Worm (Caenorhabditis elegans): ENCODE measurements around the gene ulp-4.

The ulp-4 gene

ce11 chrII:8102041-8102440 is 27.7 kb upstream of the ulp-4 start, which contains the start of gene sre-2:
sre-2 (minus strand) TSS chrII:8102141.
- TF ChIP-seq irx-1 (tag; optimal IDR thresholded peaks at IDR 0.05) (no peak), lir-3 (tag; optimal IDR thresholded peaks at IDR 0.05; ENCODE audit: poor library complexity) (no peak), mdl-1 (tag; optimal IDR thresholded peaks at IDR 0.05) (no peak), F16B12.6 (tag; optimal IDR thresholded peaks at IDR 0.05) (no peak)

DNA sequence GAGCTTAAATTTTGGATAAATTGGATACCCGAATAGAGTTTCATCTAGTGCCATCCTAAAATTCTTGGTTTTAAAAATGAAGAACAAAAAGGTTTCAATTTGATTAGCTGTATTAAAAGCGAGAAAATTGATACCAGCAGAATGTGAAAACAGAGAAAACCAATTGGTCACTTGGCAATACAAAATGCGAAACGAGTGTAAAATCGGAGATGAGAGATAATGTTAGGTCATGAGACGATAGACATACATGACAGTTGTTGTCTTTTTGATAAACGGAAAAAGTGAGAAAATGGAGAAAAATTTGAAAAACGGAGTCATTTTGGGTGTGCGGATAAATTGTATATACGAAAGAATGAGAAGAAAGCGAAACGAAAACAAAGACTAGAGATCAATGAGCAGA is 24.8 kb upstream of the ulp-4 start, which contains the start of gene sfxn-5:
Gene sfxn-5, minus strand, starts transcription at position 55 of the 400 bp plus-strand sequence.
- TF ChIP-seq snu-23 (GFP tag; optimal IDR thresholded peaks at IDR 0.05): peak; percentile 59
- TF ChIP-seq ceh-82 (tag; optimal IDR thresholded peaks at IDR 0.05): no peak
- TF ChIP-seq ceh-88 (GFP tag; IDR thresholded peaks at IDR 0.05): no peak
- TF ChIP-seq egl-27 (tag; optimal IDR thresholded peaks at IDR 0.05): no peak
- no peak for TF ChIP-seq ztf-11 (tag; optimal IDR thresholded peaks at IDR 0.05)
- no peak for TF ChIP-seq aha-1 (tag; optimal IDR thresholded peaks at IDR 0.05)
- TF ChIP-seq nhr-84 (tag; optimal IDR thresholded peaks at IDR 0.05): no peak
- TF ChIP-seq unc-130 (tag; optimal IDR thresholded peaks at IDR 0.05): peak; percentile 23
- peak; percentile 68 for TF ChIP-seq nhr-71 (tag; optimal IDR thresholded peaks at IDR 0.05)
- TF ChIP-seq mep-1 (tag; optimal IDR thresholded peaks at IDR 0.05): peak; percentile 73
- no peak for TF ChIP-seq hlh-4 (tag; optimal IDR thresholded peaks at IDR 0.05)
- peak in 1 of 2 experiments; percentile 1 for TF ChIP-seq mdl-1 (tag; optimal IDR thresholded peaks at IDR 0.05)
- peak; percentile 82 for TF ChIP-seq lin-14 (GFP tag; optimal IDR thresholded peaks at IDR 0.05)
- no peak for TF ChIP-seq C04F5.9 (tag; optimal IDR thresholded peaks at IDR 0.05)
- peak; percentile 90 for TF ChIP-seq blmp-1 (tag; optimal IDR thresholded peaks at IDR 0.05)
- TF ChIP-seq efl-1 (optimal IDR thresholded peaks at IDR 0.05): peak in 1 of 2 experiments; percentile 25
- TF ChIP-seq efl-1 (GFP tag; optimal IDR thresholded peaks at IDR 0.05 in 1 of 2): peak in 1 of 2 experiments; percentile 1
- TF ChIP-seq isw-1 (GFP tag; IDR thresholded peaks at IDR 0.05): no peak
- peak; percentile 45 for TF ChIP-seq rnt-1 (tag; optimal IDR thresholded peaks at IDR 0.05)
- no peak for TF ChIP-seq jun-1 (tag; optimal IDR thresholded peaks at IDR 0.05)
- no peak for TF ChIP-seq lir-3 (tag; optimal IDR thresholded peaks at IDR 0.05; ENCODE audit: poor library complexity)
- no peak for TF ChIP-seq ztf-4 (tag; optimal IDR thresholded peaks at IDR 0.05)
- TF ChIP-seq ceh-90 (tag; optimal IDR thresholded peaks at IDR 0.05): no peak
- no peak for TF ChIP-seq fkh-4 (tag; optimal IDR thresholded peaks at IDR 0.05; ENCODE audit: borderline replicate concordance)
- no peak for TF ChIP-seq snpc-4 (tag; optimal IDR thresholded peaks at IDR 0.05)
- no peak for TF ChIP-seq tlp-1 (tag; optimal IDR thresholded peaks at IDR 0.05)
- no peak for TF ChIP-seq ceh-63 (GFP tag; optimal IDR thresholded peaks at IDR 0.05)
- TF ChIP-seq lin-15B (tag; optimal IDR thresholded peaks at IDR 0.05): no peak
- TF ChIP-seq nhr-76 (tag; optimal IDR thresholded peaks at IDR 0.05): no peak
- TF ChIP-seq egl-13 (tag; optimal IDR thresholded peaks at IDR 0.05): no peak
- TF ChIP-seq dsc-1 (tag; optimal IDR thresholded peaks at IDR 0.05): no peak
- TF ChIP-seq pag-3 (tag; optimal IDR thresholded peaks at IDR 0.05; ENCODE audit: borderline replicate concordance, insufficient read depth): peak; percentile 34
- TF ChIP-seq xbp-1 (tag; optimal IDR thresholded peaks at IDR 0.05): no peak
- TF ChIP-seq sup-37 (GFP tag; optimal IDR thresholded peaks at IDR 0.05): no peak
- TF ChIP-seq alr-1 (tag; optimal IDR thresholded peaks at IDR 0.05; ENCODE audit: borderline replicate concordance): no peak
- no peak for TF ChIP-seq nhr-12 (tag; optimal IDR thresholded peaks at IDR 0.05)
- peak in 2 of 3 experiments; percentile 5 to 32 for TF ChIP-seq dpl-1 (GFP tag; optimal IDR thresholded peaks at IDR 0.05)
- no peak for TF ChIP-seq C34B4.2 (tag; optimal IDR thresholded peaks at IDR 0.05)
- TF ChIP-seq nhr-90 (tag; optimal IDR thresholded peaks at IDR 0.05; ENCODE audit: poor library complexity): no peak
- no peak for TF ChIP-seq Y116A8C.19 (tag; optimal IDR thresholded peaks at IDR 0.05; ENCODE audit: borderline replicate concordance)
- TF ChIP-seq nhr-20 (tag; optimal IDR thresholded peaks at IDR 0.05): peak; percentile 20
- TF ChIP-seq elt-3 (tag; optimal IDR thresholded peaks at IDR 0.05): no peak
- TF ChIP-seq nhr-47 (tag; optimal IDR thresholded peaks at IDR 0.05): no peak
- TF ChIP-seq ces-1 (GFP tag; optimal IDR thresholded peaks at IDR 0.05): no peak
- TF ChIP-seq hpl-2 (GFP tag; optimal IDR thresholded peaks at IDR 0.05): no peak
- TF ChIP-seq ceh-8 (GFP tag; optimal IDR thresholded peaks at IDR 0.05): no peak
- TF ChIP-seq nhr-85 (tag): peak; percentile 54
- TF ChIP-seq zag-1 (tag; optimal IDR thresholded peaks at IDR 0.05): no peak
- TF ChIP-seq unc-62 (GFP tag; optimal IDR thresholded peaks at IDR 0.05): no peak
